Worm (Caenorhabditis elegans): ENCODE data around the gene sur-7.

Gene sur-7

DNA sequence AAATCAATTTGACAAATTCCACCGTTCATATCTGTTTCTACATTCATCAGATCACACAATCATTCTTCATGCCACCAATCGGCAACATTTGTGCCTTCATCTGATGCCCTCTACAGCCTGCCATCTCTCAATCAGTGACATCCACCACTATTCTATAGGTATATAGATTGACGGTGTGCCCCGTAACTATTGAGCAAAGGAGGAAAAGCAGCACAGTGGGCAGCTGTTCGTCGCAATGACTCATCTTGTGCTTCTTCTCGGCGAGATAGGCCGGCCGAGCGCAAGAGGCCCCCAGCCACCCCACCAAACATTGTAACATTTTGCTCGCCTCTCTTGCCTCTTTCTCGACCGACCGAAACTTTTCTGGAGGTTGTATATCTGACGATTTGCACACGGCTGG lies 15.7 kb downstream of the sur-7 start:
- no peak for TF ChIP-seq Y55F3AM.14 (GFP tag; optimal IDR thresholded peaks at IDR 0.05)
- no peak for TF ChIP-seq ZK546.5 (tag; optimal IDR thresholded peaks at IDR 0.05)
- no peak for TF ChIP-seq crh-2 (tag; optimal IDR thresholded peaks at IDR 0.05)
- TF ChIP-seq fos-1 (tag; optimal IDR thresholded peaks at IDR 0.05) = peak; percentile 4
- TF ChIP-seq ztf-4 (tag; optimal IDR thresholded peaks at IDR 0.05) = no peak
- no peak for TF ChIP-seq egl-27 (tag; optimal IDR thresholded peaks at IDR 0.05)
- TF ChIP-seq nhr-77 (tag; optimal IDR thresholded peaks at IDR 0.05) = no peak
- TF ChIP-seq ceh-16 (tag; optimal IDR thresholded peaks at IDR 0.05) = no peak
- no peak for TF ChIP-seq blmp-1 (tag; optimal IDR thresholded peaks at IDR 0.05; ENCODE audit: insufficient read depth)
- no peak for TF ChIP-seq gmeb-1 (tag; optimal IDR thresholded peaks at IDR 0.05)
- no peak for TF ChIP-seq mbf-1 (tag; optimal IDR thresholded peaks at IDR 0.05)
- TF ChIP-seq aly-2 (tag; optimal IDR thresholded peaks at IDR 0.05) = no peak
- TF ChIP-seq nhr-25 (tag; optimal IDR thresholded peaks at IDR 0.05) = no peak
- no peak for TF ChIP-seq lin-11 (tag; optimal IDR thresholded peaks at IDR 0.05)
- TF ChIP-seq F13H6.1 (tag; optimal IDR thresholded peaks at IDR 0.05) = peak; percentile 84
- no peak for TF ChIP-seq unc-55 (GFP tag; optimal IDR thresholded peaks at IDR 0.05)
- no peak for TF ChIP-seq nhr-12 (tag; optimal IDR thresholded peaks at IDR 0.05)
- no peak for TF ChIP-seq nhr-237 (tag; optimal IDR thresholded peaks at IDR 0.05)
- TF ChIP-seq alr-1 (tag; optimal IDR thresholded peaks at IDR 0.05) = no peak
- TF ChIP-seq peb-1 (tag; optimal IDR thresholded peaks at IDR 0.05) = no peak
- no peak for TF ChIP-seq lin-13 (GFP tag; optimal IDR thresholded peaks at IDR 0.05)
- no peak for TF ChIP-seq nhr-6 (tag; optimal IDR thresholded peaks at IDR 0.05)
- peak; percentile 52 for TF ChIP-seq nhr-129 (tag; optimal IDR thresholded peaks at IDR 0.05)
- TF ChIP-seq sma-9 (GFP tag; optimal IDR thresholded peaks at IDR 0.05) = peak; percentile 63
- TF ChIP-seq sma-9 (tag; optimal IDR thresholded peaks at IDR 0.05) = no peak
- TF ChIP-seq C34F6.9 (tag; optimal IDR thresholded peaks at IDR 0.05) = peak; percentile 33
- TF ChIP-seq lsy-2 (tag; optimal IDR thresholded peaks at IDR 0.05) = peak in 1 of 2 experiments; percentile 30
- no peak for TF ChIP-seq sma-3 (GFP tag; optimal IDR thresholded peaks at IDR 0.05)
- no peak for TF ChIP-seq nhr-21 (tag; optimal IDR thresholded peaks at IDR 0.05)
- TF ChIP-seq elt-1 (tag; optimal IDR thresholded peaks at IDR 0.05) = no peak
- TF ChIP-seq sem-4 (tag; optimal IDR thresholded peaks at IDR 0.05) = no peak
- no peak for TF ChIP-seq ztf-1 (GFP tag; conservative IDR thresholded peaks at IDR 0.05)

DNA sequence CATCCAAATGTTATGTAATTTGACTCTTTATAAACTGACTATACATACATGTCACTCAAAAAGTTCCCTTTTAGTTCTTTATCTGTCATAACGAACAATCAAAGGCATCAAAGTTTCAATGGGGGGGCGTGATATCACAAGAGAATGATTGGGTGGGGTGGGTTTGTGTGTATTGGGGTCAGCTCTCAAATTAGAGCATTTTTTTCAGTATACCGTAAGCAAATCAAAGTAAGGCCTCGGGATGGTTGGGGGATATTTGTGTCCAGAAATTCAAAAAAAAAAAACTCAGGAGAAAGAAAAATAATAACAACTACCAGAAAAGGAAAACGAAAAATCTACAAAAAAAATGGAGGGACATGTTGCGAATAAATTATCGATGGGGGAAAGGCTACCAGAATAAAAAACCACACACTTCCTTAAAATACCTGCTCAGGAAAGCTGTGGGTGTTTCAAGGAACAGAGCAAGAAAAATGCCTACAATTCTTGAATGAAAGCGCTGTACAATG lies 22.1 kb downstream of the sur-7 start, which contains the start of gene F01G12.18:
Gene F01G12.18 (minus strand): TSS at position 51 of the 506 bp plus-strand sequence.
- TF ChIP-seq nhr-11 (tag; optimal IDR thresholded peaks at IDR 0.05) (no peak), aly-2 (tag; optimal IDR thresholded peaks at IDR 0.05) (no peak), Y55F3AM.14 (GFP tag; optimal IDR thresholded peaks at IDR 0.05) (no peak), fos-1 (tag; optimal IDR thresholded peaks at IDR 0.05) (no peak), unc-55 (GFP tag; optimal IDR thresholded peaks at IDR 0.05) (no peak), nhr-237 (tag; optimal IDR thresholded peaks at IDR 0.05) (no peak), lin-39 (tag; optimal IDR thresholded peaks at IDR 0.05) (no peak), dmd-4 (tag; optimal IDR thresholded peaks at IDR 0.05) (no peak)

DNA sequence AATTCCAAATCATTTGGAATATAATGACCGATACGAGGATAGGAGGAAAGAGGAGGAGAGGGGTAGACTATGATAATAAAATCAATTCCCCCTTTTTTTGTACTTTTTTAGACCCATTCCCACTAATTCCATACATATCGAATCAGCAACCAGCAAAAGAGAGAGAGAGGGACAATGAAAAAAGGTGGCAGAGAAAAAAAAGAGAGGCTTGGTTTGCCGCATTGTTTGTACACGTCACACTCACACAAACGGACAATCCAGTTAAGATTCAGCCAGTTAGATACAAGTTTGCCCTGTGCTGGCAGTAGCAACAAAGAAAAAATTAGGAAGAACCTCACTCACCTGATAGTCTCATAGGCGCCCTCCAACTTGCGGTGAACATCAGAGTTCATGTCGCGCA lies 24.5 kb downstream of the sur-7 start:
- no peak for TF ChIP-seq nhr-10 (tag; optimal IDR thresholded peaks at IDR 0.05)
- no peak for TF ChIP-seq skn-1 (tag; optimal IDR thresholded peaks at IDR 0.05)
- no peak for TF ChIP-seq ztf-1 (GFP tag; conservative IDR thresholded peaks at IDR 0.05)
- no peak for TF ChIP-seq zag-1 (tag; optimal IDR thresholded peaks at IDR 0.05)
- TF ChIP-seq ceh-82 (tag; optimal IDR thresholded peaks at IDR 0.05) = no peak
- no peak for TF ChIP-seq mab-5 (tag; optimal IDR thresholded peaks at IDR 0.05)
- TF ChIP-seq nhr-11 (tag; optimal IDR thresholded peaks at IDR 0.05) = no peak
- no peak for TF ChIP-seq elt-3 (tag; optimal IDR thresholded peaks at IDR 0.05)
- no peak for TF ChIP-seq nhr-21 (tag; optimal IDR thresholded peaks at IDR 0.05)
- no peak for TF ChIP-seq nhr-23 (tag; optimal IDR thresholded peaks at IDR 0.05)
- TF ChIP-seq nhr-25 (tag; optimal IDR thresholded peaks at IDR 0.05) = no peak
- no peak for TF ChIP-seq nhr-77 (tag; optimal IDR thresholded peaks at IDR 0.05)
- no peak for TF ChIP-seq ama-1 (optimal IDR thresholded peaks at IDR 0.05)
- TF ChIP-seq peb-1 (tag; optimal IDR thresholded peaks at IDR 0.05) = no peak
- no peak for TF ChIP-seq dmd-4 (tag; optimal IDR thresholded peaks at IDR 0.05)
- no peak for TF ChIP-seq nhr-237 (tag; optimal IDR thresholded peaks at IDR 0.05)
- TF ChIP-seq C34F6.9 (tag; optimal IDR thresholded peaks at IDR 0.05) = no peak
